Fruit fly (Drosophila melanogaster) whole organism, embryonic: ENCODE data around the gene ND-MNLL.

Experiments used
- Antp ChIP-seq: fragments of 200-800 bp; sonication (Bioruptor generic); optimal IDR thresholded peaks from 3 replicates; lab custom pipeline; 2016; ENCODE audit warnings: missing biosample characterization, missing genetic modification characterization
- Blimp-1 ChIP-seq: fragments of 200-800 bp; sonication (Bioruptor generic); optimal IDR thresholded peaks from 3 replicates; lab custom pipeline; 2018; ENCODE audit warnings: missing biosample characterization, missing genetic modification characterization, mild to moderate bottlenecking, moderate library complexity, missing genetic modification reagents
- CG10366 ChIP-seq: fragments of 200-800 bp; sonication (Bioruptor generic); IDR thresholded peaks from 2 replicates; pipeline ENCODE4 v1.3.6; 2022; ENCODE audit warnings: missing biosample characterization, missing genetic modification characterization
- CG10565 ChIP-seq: fragments of 200-800 bp; sonication (Bioruptor generic); optimal IDR thresholded peaks from 3 replicates; lab custom pipeline; 2016; ENCODE audit warnings: missing biosample characterization, mild to moderate bottlenecking, missing genetic modification characterization
- CG11093 ChIP-seq: fragments of 200-800 bp; sonication (Bioruptor generic); IDR thresholded peaks from 3 replicates; pipeline ENCODE4 v1.3.6; 2022; ENCODE audit warnings: missing biosample characterization, missing genetic modification characterization
- CG11696 ChIP-seq: fragments of 200-800 bp; sonication (Bioruptor generic); IDR thresholded peaks from 2 replicates; pipeline ENCODE4 v1.3.6; 2022; ENCODE audit warnings: missing biosample characterization, missing genetic modification characterization
- CG12155 ChIP-seq: fragments of 200-800 bp; sonication (Bioruptor generic); optimal IDR thresholded peaks from 3 replicates; lab custom pipeline; 2016; ENCODE audit warnings: missing biosample characterization, missing genetic modification characterization
- CG12391 ChIP-seq: fragments of 200-800 bp; sonication (Bioruptor generic); optimal IDR thresholded peaks from 3 replicates; lab custom pipeline; 2018; ENCODE audit warnings: missing biosample characterization, mild to moderate bottlenecking, missing genetic modification characterization, moderate library complexity
- CG13287 ChIP-seq: fragments of 200-800 bp; sonication (Bioruptor generic); IDR thresholded peaks from 2 replicates; pipeline ENCODE4 v1.3.6; 2022; ENCODE audit warnings: missing biosample characterization, missing genetic modification characterization; ENCODE audit not compliant: partially characterized antibody
- CG14014 ChIP-seq: fragments of 200-800 bp; sonication (Bioruptor generic); IDR thresholded peaks from 2 replicates; pipeline ENCODE4 v1.3.6; 2022; ENCODE audit warnings: missing biosample characterization, missing genetic modification characterization
- CG14860 ChIP-seq: fragments of 200-800 bp; sonication (Bioruptor generic); IDR thresholded peaks from 3 replicates; pipeline ENCODE4 v1.3.6; 2022; ENCODE audit warnings: missing biosample characterization, missing genetic modification characterization; ENCODE audit not compliant: partially characterized antibody
- CG15514 ChIP-seq: fragments of 200-800 bp; sonication (Bioruptor generic); optimal IDR thresholded peaks from 3 replicates; lab custom pipeline; 2017; ENCODE audit warnings: missing biosample characterization, missing genetic modification characterization, mild to moderate bottlenecking, moderate library complexity, missing genetic modification reagents
- CG17912 ChIP-seq: fragments of 200-800 bp; sonication (Bioruptor generic); optimal IDR thresholded peaks from 2 replicates; lab custom pipeline; 2018; ENCODE audit warnings: missing biosample characterization, mild to moderate bottlenecking, missing genetic modification characterization
- CG2129 ChIP-seq: fragments of 200-800 bp; sonication (Bioruptor generic); IDR thresholded peaks from 2 replicates; pipeline ENCODE4 v1.3.6; 2022; ENCODE audit warnings: missing biosample characterization, missing genetic modification characterization; ENCODE audit not compliant: partially characterized antibody
- CG2712 ChIP-seq: fragments of 200-800 bp; optimal IDR thresholded peaks from 3 replicates; lab custom pipeline; 2019; ENCODE audit warnings: missing biosample characterization, mild to moderate bottlenecking, missing genetic modification characterization, moderate library complexity
- CG2889 ChIP-seq: fragments of 200-800 bp; sonication (Bioruptor generic); IDR thresholded peaks from 3 replicates; pipeline ENCODE4 v1.3.6; 2022; ENCODE audit warnings: missing biosample characterization, missing genetic modification characterization
- CG30020 ChIP-seq: fragments of 200-800 bp; optimal IDR thresholded peaks from 2 replicates; lab custom pipeline; 2019; ENCODE audit warnings: missing biosample characterization, mild to moderate bottlenecking, missing genetic modification characterization, moderate library complexity
- CG3065 ChIP-seq: fragments of 200-800 bp; sonication (Bioruptor generic); optimal IDR thresholded peaks from 2 replicates; lab custom pipeline; 2016; ENCODE audit warnings: missing biosample characterization, missing genetic modification characterization
- CG5245 ChIP-seq: fragments of 200-800 bp; sonication (Bioruptor generic); optimal IDR thresholded peaks from 3 replicates; lab custom pipeline; 2016; ENCODE audit warnings: missing biosample characterization, missing genetic modification characterization
- CG6175 ChIP-seq: fragments of 200-800 bp; sonication (Bioruptor generic); IDR thresholded peaks from 3 replicates; pipeline ENCODE4 v1.3.6; 2022; ENCODE audit warnings: missing biosample characterization, missing genetic modification characterization
- CG7271 ChIP-seq: fragments of 200-800 bp; sonication (Bioruptor generic); optimal IDR thresholded peaks from 2 replicates; lab custom pipeline; 2018; ENCODE audit warnings: missing biosample characterization, mild to moderate bottlenecking, missing genetic modification characterization, moderate library complexity
- CG7928 ChIP-seq: fragments of 200-800 bp; sonication (Bioruptor generic); optimal IDR thresholded peaks from 2 replicates; lab custom pipeline; 2017; ENCODE audit warnings: missing biosample characterization, mild to moderate bottlenecking, missing genetic modification characterization
- CG7987 ChIP-seq: fragments of 200-800 bp; sonication (Bioruptor generic); optimal IDR thresholded peaks from 2 replicates; lab custom pipeline; 2018; ENCODE audit warnings: missing biosample characterization, mild to moderate bottlenecking, missing genetic modification characterization, moderate library complexity
- CG8924 ChIP-seq: fragments of 200-800 bp; optimal IDR thresholded peaks from 3 replicates; lab custom pipeline; 2019; ENCODE audit warnings: missing biosample characterization, mild to moderate bottlenecking, missing genetic modification characterization, moderate library complexity
- CG9215 ChIP-seq: fragments of 200-800 bp; sonication (Bioruptor generic); IDR thresholded peaks from 2 replicates; pipeline ENCODE4 v1.3.6; 2022; ENCODE audit warnings: missing biosample characterization, missing genetic modification characterization
- CHES-1-like ChIP-seq: fragments of 200-800 bp; sonication (Bioruptor generic); optimal IDR thresholded peaks from 2 replicates; lab custom pipeline; 2016; ENCODE audit warnings: missing biosample characterization, missing genetic modification characterization
- CoRest ChIP-seq: fragments of 200-800 bp; sonication (Bioruptor generic); optimal IDR thresholded peaks from 3 replicates; lab custom pipeline; 2018; ENCODE audit warnings: missing biosample characterization, mild to moderate bottlenecking, missing genetic modification characterization, moderate library complexity
- HLH54F ChIP-seq: fragments of 200-800 bp; sonication (Bioruptor generic); optimal IDR thresholded peaks from 3 replicates; lab custom pipeline; 2016; ENCODE audit warnings: missing biosample characterization, missing genetic modification characterization
- Hey ChIP-seq: fragments of 200-800 bp; sonication (Bioruptor generic); optimal IDR thresholded peaks from 3 replicates; lab custom pipeline; 2018; ENCODE audit warnings: missing biosample characterization, mild to moderate bottlenecking, missing genetic modification characterization
- Nf-YB ChIP-seq: fragments of 200-800 bp; sonication (Bioruptor generic); optimal IDR thresholded peaks from 3 replicates; lab custom pipeline; 2019; ENCODE audit warnings: missing biosample characterization, mild to moderate bottlenecking, missing genetic modification characterization, moderate library complexity
- Optix ChIP-seq: fragments of 200-800 bp; sonication (Bioruptor generic); IDR thresholded peaks from 3 replicates; pipeline ENCODE4 v1.3.6; 2022; ENCODE audit warnings: missing biosample characterization, missing genetic modification characterization
- Poxn ChIP-seq: fragments of 200-800 bp; sonication (Bioruptor generic); IDR thresholded peaks from 2 replicates; pipeline ENCODE4 v1.3.6; 2022; ENCODE audit warnings: missing biosample characterization, missing genetic modification characterization
- TFAM ChIP-seq: fragments of 200-800 bp; sonication (Bioruptor generic); optimal IDR thresholded peaks from 2 replicates; lab custom pipeline; 2017; ENCODE audit warnings: missing biosample characterization, missing genetic modification characterization, inconsistent platforms
- ac ChIP-seq: fragments of 200-800 bp; sonication (Bioruptor generic); optimal IDR thresholded peaks from 3 replicates; lab custom pipeline; 2017; ENCODE audit warnings: missing biosample characterization, mild to moderate bottlenecking, missing genetic modification characterization
- az2 ChIP-seq: fragments of 200-800 bp; sonication (Bioruptor generic); optimal IDR thresholded peaks from 3 replicates; lab custom pipeline; 2016; ENCODE audit warnings: missing biosample characterization, missing genetic modification characterization
- dpn ChIP-seq, 2 experiments: fragments of 200-800 bp; sonication (Bioruptor generic); optimal IDR thresholded peaks; 3 replicates each; lab custom pipeline; 2016; ENCODE audit warnings: missing biosample characterization in 2 of 2, missing genetic modification characterization in 2 of 2
- ewg ChIP-seq: fragments of 200-800 bp; sonication (Bioruptor generic); optimal IDR thresholded peaks from 3 replicates; lab custom pipeline; 2017; ENCODE audit warnings: mild to moderate bottlenecking, missing biosample characterization, missing genetic modification reagents, missing genetic modification characterization
- fd64A ChIP-seq: fragments of 200-800 bp; sonication (Bioruptor generic); optimal IDR thresholded peaks from 3 replicates; lab custom pipeline; 2018; ENCODE audit warnings: missing biosample characterization, mild to moderate bottlenecking, missing genetic modification characterization
- grau ChIP-seq: fragments of 200-800 bp; optimal IDR thresholded peaks from 3 replicates; lab custom pipeline; 2019; ENCODE audit warnings: missing biosample characterization, mild to moderate bottlenecking, missing genetic modification characterization, moderate library complexity
- grn ChIP-seq: fragments of 200-800 bp; sonication (Bioruptor generic); optimal IDR thresholded peaks from 3 replicates; lab custom pipeline; 2017; ENCODE audit warnings: missing biosample characterization, missing genetic modification characterization
- gsb ChIP-seq: fragments of 200-800 bp; sonication (Bioruptor generic); IDR thresholded peaks from 2 replicates; pipeline ENCODE4 v1.3.6; 2022; ENCODE audit warnings: missing biosample characterization, missing genetic modification characterization
- gsb-n ChIP-seq: fragments of 200-800 bp; sonication (Bioruptor generic); optimal IDR thresholded peaks from 3 replicates; lab custom pipeline; 2018; ENCODE audit warnings: missing biosample characterization, mild to moderate bottlenecking, missing genetic modification characterization
- hkb ChIP-seq, 2 experiments: fragments of 200-800 bp in 1 of 2; fragments of >200 bp in 1 of 2; sonication (Bioruptor generic) in 1 of 2; IDR thresholded peaks in 1 of 2; optimal IDR thresholded peaks in 1 of 2; 2 replicates each; pipeline versions ENCODE4 v1.3.6 to Lab custom; 2017 to 2022; ENCODE audit warnings: missing biosample characterization in 1 of 2, missing genetic modification characterization in 1 of 2
- org-1 ChIP-seq: fragments of 200-800 bp; sonication (Bioruptor generic); optimal IDR thresholded peaks from 2 replicates; lab custom pipeline; 2017; ENCODE audit warnings: missing biosample characterization, missing genetic modification characterization
- pnt ChIP-seq: fragments of 200-800 bp; sonication (Bioruptor generic); optimal IDR thresholded peaks from 3 replicates; lab custom pipeline; 2016; ENCODE audit warnings: missing biosample characterization, missing genetic modification characterization
- sens ChIP-seq: fragments of 200-800 bp; sonication (Bioruptor generic); peaks from one replicate; lab custom pipeline; 2016; ENCODE audit warnings: missing biosample characterization, missing genetic modification characterization
- sim ChIP-seq: fragments of 200-800 bp; sonication (Bioruptor generic); IDR thresholded peaks from 2 replicates; pipeline ENCODE4 v1.3.6; 2022; ENCODE audit warnings: missing biosample characterization, missing genetic modification characterization
- tap ChIP-seq: fragments of 200-800 bp; optimal IDR thresholded peaks from 3 replicates; lab custom pipeline; 2019; ENCODE audit warnings: missing biosample characterization, mild to moderate bottlenecking, missing genetic modification characterization, moderate library complexity
- tx ChIP-seq: fragments of 200-800 bp; sonication (Bioruptor generic); optimal IDR thresholded peaks from 2 replicates; lab custom pipeline; 2016; ENCODE audit warnings: missing biosample characterization, missing genetic modification characterization
- yki ChIP-seq: fragments of >200 bp; optimal IDR thresholded peaks from 3 replicates; lab custom pipeline; 2018

Gene ND-MNLL

DNA sequence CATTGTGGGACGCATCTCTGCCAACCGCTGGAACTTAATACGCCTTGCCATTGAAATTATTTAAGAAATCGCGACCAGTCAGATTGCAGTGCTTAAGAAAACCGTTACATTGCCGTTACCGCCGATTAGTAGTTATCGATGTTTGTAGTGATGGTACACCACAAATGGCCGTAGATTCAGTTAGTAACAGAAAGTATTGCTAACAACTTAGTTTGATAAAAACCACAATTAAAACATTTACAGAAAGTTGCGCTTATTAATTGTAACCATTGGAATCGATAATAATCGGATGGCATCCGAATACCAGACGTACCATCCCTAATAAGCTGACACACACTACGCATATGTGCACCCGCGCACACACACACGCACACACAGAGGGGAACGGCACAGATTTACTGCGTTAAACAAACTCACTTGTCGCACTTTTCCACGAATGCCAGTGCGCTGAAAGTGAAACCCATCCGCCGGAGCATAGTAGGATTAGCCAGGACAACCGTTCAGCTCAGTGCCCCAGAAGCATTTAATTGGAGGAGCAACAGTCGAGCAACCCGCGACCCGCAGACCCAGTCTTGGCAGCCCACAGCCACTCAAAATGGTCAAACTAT is 26.6 kb upstream of the ND-MNLL start, which contains the start of the genes hdm and Ykt6 (continued):
- no peak for TF ChIP-seq CG10565
- TF ChIP-seq gsb (GFP tag; lab: Robert Waterston, UW), result peak; percentile 64; the same call in 1 of the 2 replicates
- TF ChIP-seq az2, result peak; percentile 77
- peak; percentile 37; the same call in 1 of the 2 replicates for TF ChIP-seq CG11696 (GFP tag; lab: Robert Waterston, UW)
- peak; percentile 85 for TF ChIP-seq ewg
- peak; percentile 82 for TF ChIP-seq CG15514
- TF ChIP-seq sim, result peak; percentile 73
- peak; percentile 93 for TF ChIP-seq CG2129 (GFP tag; lab: Robert Waterston, UW)
- TF ChIP-seq CG2712, result peak; percentile 83
- no peak for TF ChIP-seq yki (lab: Kevin White, UChicago)
- peak; percentile 74 for TF ChIP-seq CG9215
- peak; percentile 86 for TF ChIP-seq CG12155 (GFP tag; lab: Kevin White, UChicago)
- TF ChIP-seq CG30020 (tag; lab: Kevin White, UChicago), result peak; percentile 44
- TF ChIP-seq CG3065 (GFP tag; lab: Kevin White, UChicago), result peak; percentile 38
- TF ChIP-seq tx (GFP tag; lab: Kevin White, UChicago), result peak; percentile 74
- TF ChIP-seq Antp, result peak; percentile 88
- no peak for TF ChIP-seq Blimp-1 (GFP tag; lab: Kevin White, UChicago)
- TF ChIP-seq CG5245 (GFP tag; lab: Kevin White, UChicago), result peak; percentile 76
- peak; percentile 73; the same call in 1 of the 3 replicates for TF ChIP-seq CG6175 (GFP tag; lab: Robert Waterston, UW)
- TF ChIP-seq CG14860 (GFP tag; lab: Robert Waterston, UW), result peak; percentile 93
- peak; percentile 85; the same call in 2 of the 3 replicates for TF ChIP-seq Optix
- no peak for TF ChIP-seq grn
- TF ChIP-seq HLH54F (GFP tag; lab: Kevin White, UChicago), result peak; percentile 81
- TF ChIP-seq Hey (tag; lab: Kevin White, UChicago), result no peak
- TF ChIP-seq CG7928 (GFP tag; lab: Kevin White, UChicago), result peak; percentile 51
- TF ChIP-seq CHES-1-like (GFP tag; lab: Kevin White, UChicago), result peak; percentile 77
- peak; percentile 68 for TF ChIP-seq CG11093
- TF ChIP-seq sens (GFP tag; lab: Kevin White, UChicago), result peak; percentile 97
- TF ChIP-seq ac (GFP tag; lab: Kevin White, UChicago), result no peak
- TF ChIP-seq TFAM (GFP tag; lab: Kevin White, UChicago), result no peak
- peak; percentile 43 for TF ChIP-seq CG7987 (GFP tag; lab: Kevin White, UChicago)
- TF ChIP-seq gsb-n (tag; lab: Kevin White, UChicago), result peak; percentile 51
- TF ChIP-seq CG7271, result peak; percentile 41
- TF ChIP-seq CG17912, result no peak
- peak; percentile 76 for TF ChIP-seq pnt
- TF ChIP-seq grau, result no peak
- no peak for TF ChIP-seq fd64A (GFP tag; lab: Kevin White, UChicago)
- peak; percentile 81 for TF ChIP-seq CG14014 (GFP tag; lab: Robert Waterston, UW)
- TF ChIP-seq CoRest (tag; lab: Kevin White, UChicago), result peak; percentile 78
- TF ChIP-seq org-1 (GFP tag; lab: Kevin White, UChicago), result peak; percentile 28
- no peak for TF ChIP-seq tap (tag; lab: Kevin White, UChicago)
- TF ChIP-seq CG13287 (GFP tag; lab: Robert Waterston, UW), result peak; percentile 98
- TF ChIP-seq CG10366, result peak; percentile 70
- peak; percentile 47 for TF ChIP-seq Nf-YB (GFP tag; lab: Kevin White, UChicago)
- no peak for TF ChIP-seq hkb (optimal IDR thresholded peaks at IDR 0.05; lab: Kevin White, UChicago)
- TF ChIP-seq hkb (GFP tag; IDR thresholded peaks at IDR 0.05; lab: Robert Waterston, UW), result peak; percentile 87
- TF ChIP-seq dpn (GFP tag; optimal IDR thresholded peaks at IDR 0.05; lab: Kevin White, UChicago), result peak; percentile 86 to 87
- TF ChIP-seq Poxn (GFP tag; lab: Robert Waterston, UW), result peak; percentile 10; the same call in 1 of the 2 replicates
- TF ChIP-seq CG12391 (tag; lab: Kevin White, UChicago), result peak; percentile 87
- TF ChIP-seq CG2889 (GFP tag; lab: Robert Waterston, UW), result peak; percentile 67; the same call in 2 of the 3 replicates
- peak; percentile 56 for TF ChIP-seq CG8924 (tag; lab: Kevin White, UChicago)
